Worm (Caenorhabditis elegans) whole organism, L1 larva: ENCODE results near the gene epic-1.

ENCODE experiments used
- alr-1 ChIP-seq: fragments of 200-800 bp; sonication (Bioruptor generic); optimal IDR thresholded peaks from 2 replicates; lab custom pipeline; 2018; ENCODE audit warnings: borderline replicate concordance, mild to moderate bottlenecking, missing genetic modification characterization, missing compliant biosample characterization
- aly-2 ChIP-seq: fragments of 150-350 bp; optimal IDR thresholded peaks from 2 replicates; lab custom pipeline; 2014; ENCODE audit warnings: missing biosample characterization, missing genetic modification characterization
- ama-1 ChIP-seq: fragments of 150-350 bp; optimal IDR thresholded peaks from 2 replicates; lab custom pipeline; 2014
- nhr-71 ChIP-seq: sonication (generic microtip); optimal IDR thresholded peaks from 2 replicates; lab custom pipeline; 2016; ENCODE audit warnings: mild to moderate bottlenecking, missing genetic modification characterization, moderate library complexity, missing compliant biosample characterization
- nhr-77 ChIP-seq: fragments of 150-350 bp; optimal IDR thresholded peaks from 2 replicates; lab custom pipeline; 2014; ENCODE audit warnings: missing biosample characterization, missing genetic modification characterization
- pqm-1 ChIP-seq: sonication (generic microtip); optimal IDR thresholded peaks from 3 replicates; lab custom pipeline; 2017; ENCODE audit warnings: missing biosample characterization, missing genetic modification characterization
- snpc-4 ChIP-seq: fragments of 150-350 bp; optimal IDR thresholded peaks from 2 replicates; lab custom pipeline; 2014; ENCODE audit warnings: missing biosample characterization, missing genetic modification characterization
- unc-62 ChIP-seq: fragments of 150-350 bp; optimal IDR thresholded peaks from 2 replicates; lab custom pipeline; 2014; ENCODE audit warnings: missing biosample characterization, missing genetic modification reagents, missing genetic modification characterization

- TF ChIP-seq nhr-77, result no peak
- no peak for TF ChIP-seq nhr-71 (tag; lab: Kevin White, UChicago)
- no peak for TF ChIP-seq pqm-1
- TF ChIP-seq alr-1 (tag; lab: Kevin White, UChicago), result no peak
- TF ChIP-seq aly-2, result no peak
- no peak for TF ChIP-seq snpc-4 (tag; lab: Kevin White, UChicago)
- TF ChIP-seq ama-1 (lab: Kevin White, UChicago), result no peak
- TF ChIP-seq unc-62, result no peak
These were observed 3.5 kb upstream of the epic-1 start, which contains the start of gene F11E6.9 for ce11 chrIV:17475242-17475641.
